Fruit fly (Drosophila melanogaster) Kc167 (cell line): ENCODE results near the gene btd.

Source experiments
- Myc ChIP-seq: fragments of >200 bp; optimal IDR thresholded peaks from 2 replicates; lab custom pipeline; 2017; ENCODE audit warnings: missing external identifiers
- Sin3A ChIP-seq: fragments of >200 bp; optimal IDR thresholded peaks from 2 replicates; lab custom pipeline; 2018; ENCODE audit warnings: missing external identifiers
- h ChIP-seq: fragments of >200 bp; optimal IDR thresholded peaks from 3 replicates; lab custom pipeline; 2018; ENCODE audit warnings: missing external identifiers
- insv ChIP-seq: fragments of >200 bp; optimal IDR thresholded peaks from 3 replicates; lab custom pipeline; 2018; ENCODE audit warnings: missing external identifiers
- psq ChIP-seq: fragments of >200 bp; optimal IDR thresholded peaks from 2 replicates; lab custom pipeline; 2017; ENCODE audit warnings: missing external identifiers
- ttk ChIP-seq: sonication (Bioruptor generic); optimal IDR thresholded peaks from 2 replicates; lab custom pipeline; 2017; ENCODE audit warnings: missing external identifiers

btd gene

DNA sequence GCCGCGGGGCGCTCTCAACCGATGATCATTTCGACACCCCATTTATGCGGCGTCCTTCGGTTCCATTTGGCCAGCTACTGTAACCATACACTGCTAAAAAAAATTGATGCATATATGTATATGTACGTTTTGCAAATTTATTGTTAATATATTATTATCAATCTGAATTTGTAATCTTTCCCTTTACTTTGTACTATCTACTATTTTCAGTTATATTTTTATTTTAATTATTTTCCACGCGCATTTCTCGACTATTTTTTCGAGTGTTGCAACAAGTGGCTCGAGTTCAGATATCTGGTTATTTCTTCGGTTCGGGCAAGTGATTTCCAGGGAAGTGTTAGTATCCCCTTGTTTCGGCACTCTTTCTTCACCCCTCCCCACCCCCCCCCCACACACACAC is 4.9 kb upstream of the btd start:
- TF ChIP-seq Myc (lab: Kevin White, UChicago) (no peak), h (lab: Kevin White, UChicago) (no peak), psq (lab: Kevin White, UChicago) (no peak), Sin3A (lab: Kevin White, UChicago) (no peak), ttk (lab: Kevin White, UChicago) (no peak), insv (lab: Kevin White, UChicago) (no peak)

- TF ChIP-seq insv (lab: Kevin White, UChicago) (no peak), Sin3A (lab: Kevin White, UChicago) (no peak), psq (lab: Kevin White, UChicago) (no peak), ttk (lab: Kevin White, UChicago) (no peak), Myc (lab: Kevin White, UChicago) (no peak), h (lab: Kevin White, UChicago) (no peak)
Observed at dm6 chrX:9692297-9693013, 1.5 kb upstream of the btd start.

DNA sequence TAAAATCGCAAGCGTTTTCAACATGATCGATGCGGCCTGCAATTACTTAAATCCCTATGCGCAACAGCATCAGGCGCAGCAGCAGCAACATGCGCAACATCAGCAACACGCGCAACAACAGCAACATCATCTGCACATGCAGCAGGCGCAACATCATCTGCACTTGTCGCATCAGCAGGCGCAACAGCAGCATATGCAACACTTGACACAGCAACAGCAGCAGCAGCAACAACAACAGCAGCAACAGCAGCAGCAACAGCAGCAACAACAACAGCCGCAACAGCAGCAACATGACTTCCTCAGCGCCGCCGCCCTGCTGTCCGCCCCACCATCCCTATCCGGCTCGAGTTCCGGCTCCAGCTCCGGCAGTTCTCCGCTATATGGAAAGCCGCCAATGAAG is 666 bp downstream of the btd start:
- TF ChIP-seq psq (lab: Kevin White, UChicago) = no peak
- TF ChIP-seq Sin3A (lab: Kevin White, UChicago) = no peak
- TF ChIP-seq h (lab: Kevin White, UChicago) = no peak
- no peak for TF ChIP-seq ttk (lab: Kevin White, UChicago)
- no peak for TF ChIP-seq Myc (lab: Kevin White, UChicago)
- TF ChIP-seq insv (lab: Kevin White, UChicago) = no peak

DNA sequence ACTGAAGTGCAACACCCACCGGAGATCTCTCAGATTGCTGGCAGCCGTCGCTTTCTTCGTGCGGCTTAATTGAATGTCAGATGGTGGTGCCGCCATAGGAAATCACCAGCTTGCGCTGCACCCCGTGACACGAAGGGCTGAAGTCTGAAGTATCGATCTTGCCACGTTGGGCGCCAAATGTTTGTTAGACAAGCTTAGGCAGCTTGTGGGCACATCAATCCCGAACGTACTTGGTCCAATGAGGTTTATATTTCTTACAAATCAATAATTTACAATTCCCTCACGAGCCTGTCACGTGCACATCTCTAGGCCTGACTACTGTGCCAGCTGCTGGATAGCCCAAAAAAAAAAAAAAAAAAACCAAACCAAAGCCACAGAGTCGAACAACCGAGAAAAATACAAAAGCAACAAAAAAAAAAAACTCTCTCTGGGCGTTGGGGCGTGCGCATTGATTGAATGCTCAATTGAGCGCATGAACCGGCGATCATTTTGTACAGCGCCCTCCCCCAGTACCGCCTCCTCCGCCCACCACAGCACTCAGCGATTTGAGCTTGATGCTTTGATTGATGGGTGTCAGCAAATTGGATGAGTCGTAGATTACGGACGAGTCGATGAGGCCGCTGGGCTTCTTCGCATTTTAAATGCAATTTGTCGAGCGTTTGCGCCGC is 14.0 kb downstream of the btd start:
- no peak for TF ChIP-seq insv (lab: Kevin White, UChicago)
- no peak for TF ChIP-seq psq (lab: Kevin White, UChicago)

DNA sequence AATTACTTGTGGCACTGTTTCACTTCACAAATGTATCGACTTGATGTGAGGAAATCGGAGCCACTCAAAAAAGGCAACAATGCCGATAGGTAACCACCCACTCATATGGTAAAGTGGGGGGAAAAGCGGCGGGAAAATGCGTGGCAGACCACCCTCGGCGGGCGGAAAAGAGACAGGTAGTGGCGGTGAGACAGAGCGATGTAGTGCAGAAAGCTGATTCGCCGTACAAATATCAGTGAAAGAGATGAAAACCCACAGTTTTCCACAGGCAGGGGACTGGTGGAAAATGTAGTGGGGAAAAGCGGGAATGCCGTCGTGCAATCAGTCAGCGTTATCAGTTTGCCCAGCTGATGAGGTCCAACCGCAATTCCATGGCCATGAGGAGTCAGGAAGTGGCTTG is 33.3 kb downstream of the btd start:
- TF ChIP-seq ttk (lab: Kevin White, UChicago) (no peak), Myc (lab: Kevin White, UChicago) (no peak), Sin3A (lab: Kevin White, UChicago) (no peak), h (lab: Kevin White, UChicago) (no peak), insv (lab: Kevin White, UChicago) (no peak), psq (lab: Kevin White, UChicago) (no peak)

dm6 chrX:9729013-9730002 is 35.3 kb downstream of the btd start, which contains the start of gene Sp1:
Sp1 (plus strand) TSS chrX:9729648.
- TF ChIP-seq insv (lab: Kevin White, UChicago) = no peak
- TF ChIP-seq ttk (lab: Kevin White, UChicago) = no peak
- TF ChIP-seq psq (lab: Kevin White, UChicago) = no peak
- no peak for TF ChIP-seq Myc (lab: Kevin White, UChicago)
- TF ChIP-seq Sin3A (lab: Kevin White, UChicago) = no peak
- TF ChIP-seq h (lab: Kevin White, UChicago) = no peak

- TF ChIP-seq h (lab: Kevin White, UChicago) (no peak), Sin3A (lab: Kevin White, UChicago) (no peak), insv (lab: Kevin White, UChicago) (no peak), psq (lab: Kevin White, UChicago) (no peak)
Observed at dm6 chrX:9731515-9731914, 37.5 kb downstream of the btd start.

dm6 chrX:9733189-9733588 is 39.2 kb downstream of the btd start:
- TF ChIP-seq ttk (lab: Kevin White, UChicago) (no peak), Sin3A (lab: Kevin White, UChicago) (no peak), insv (lab: Kevin White, UChicago) (no peak), Myc (lab: Kevin White, UChicago) (no peak), psq (lab: Kevin White, UChicago) (no peak), h (lab: Kevin White, UChicago) (no peak)

- TF ChIP-seq Myc (lab: Kevin White, UChicago) (no peak), h (lab: Kevin White, UChicago) (no peak), psq (lab: Kevin White, UChicago) (no peak), insv (lab: Kevin White, UChicago) (no peak), ttk (lab: Kevin White, UChicago) (no peak), Sin3A (lab: Kevin White, UChicago) (no peak)
Observed at dm6 chrX:9734808-9735207, 40.8 kb downstream of the btd start.

DNA sequence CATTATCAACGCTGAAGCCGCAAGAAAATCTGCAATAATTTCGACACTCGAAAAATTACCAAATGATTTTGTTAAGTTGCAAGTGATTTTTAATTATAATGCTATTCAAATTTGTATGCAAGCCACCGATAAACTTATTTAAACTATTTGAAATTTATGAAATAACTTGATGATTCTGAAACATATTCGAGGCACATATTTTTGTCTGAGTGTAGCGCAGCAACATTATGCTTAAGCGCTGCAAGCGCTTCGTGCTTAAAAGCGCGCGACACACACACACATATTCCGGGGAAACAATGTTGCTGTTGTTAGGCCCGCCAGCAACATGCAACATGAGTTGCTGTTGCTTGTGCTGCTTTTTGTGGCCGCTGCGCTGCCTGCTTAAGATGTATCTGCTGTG is 44.6 kb downstream of the btd start:
- TF ChIP-seq psq (lab: Kevin White, UChicago) (no peak), insv (lab: Kevin White, UChicago) (no peak), h (lab: Kevin White, UChicago) (no peak), Myc (lab: Kevin White, UChicago) (no peak), ttk (lab: Kevin White, UChicago) (no peak), Sin3A (lab: Kevin White, UChicago) (no peak)

- TF ChIP-seq h (lab: Kevin White, UChicago) (no peak), insv (lab: Kevin White, UChicago) (no peak), Myc (lab: Kevin White, UChicago) (no peak), psq (lab: Kevin White, UChicago) (no peak), Sin3A (lab: Kevin White, UChicago) (no peak), ttk (lab: Kevin White, UChicago) (no peak)
Observed at dm6 chrX:9740269-9740668, 46.3 kb downstream of the btd start.
